Worm (Caenorhabditis elegans) whole organism, late embryonic: ENCODE results near the gene sre-11.

Experiments used
- C08G9.2 ChIP-seq: sonication (generic microtip); optimal IDR thresholded peaks from 2 replicates; lab custom pipeline; 2016; ENCODE audit warnings: mild to moderate bottlenecking, missing genetic modification characterization, moderate library complexity, missing compliant biosample characterization
- K02D7.2 ChIP-seq: sonication (generic microtip); optimal IDR thresholded peaks from 2 replicates; lab custom pipeline; 2017; ENCODE audit warnings: mild to moderate bottlenecking, missing genetic modification characterization, missing compliant biosample characterization
- T23F11.4 ChIP-seq: fragments of 200-800 bp; sonication (Bioruptor generic); optimal IDR thresholded peaks from 2 replicates; lab custom pipeline; 2018; ENCODE audit warnings: mild to moderate bottlenecking, missing genetic modification characterization, missing compliant biosample characterization
- Y22D7AL.16 ChIP-seq: sonication (generic microtip); optimal IDR thresholded peaks from 2 replicates; lab custom pipeline; 2016; ENCODE audit warnings: missing genetic modification characterization, missing compliant biosample characterization
- ahr-1 ChIP-seq: sonication (generic microtip); optimal IDR thresholded peaks from 2 replicates; lab custom pipeline; 2016; ENCODE audit warnings: missing genetic modification characterization, missing compliant biosample characterization
- ceh-14 ChIP-seq: sonication (generic microtip); optimal IDR thresholded peaks from 2 replicates; lab custom pipeline; 2016; ENCODE audit warnings: missing genotype, missing genetic modification characterization, missing compliant biosample characterization
- ceh-18 ChIP-seq: sonication (generic microtip); optimal IDR thresholded peaks from 2 replicates; lab custom pipeline; 2016; ENCODE audit warnings: missing genetic modification characterization, missing compliant biosample characterization
- ceh-19 ChIP-seq: fragments of 200-800 bp; sonication (Bioruptor generic); optimal IDR thresholded peaks from 2 replicates; lab custom pipeline; 2018; ENCODE audit warnings: mild to moderate bottlenecking, missing genetic modification characterization, missing compliant biosample characterization
- ceh-24 ChIP-seq: sonication (generic microtip); optimal IDR thresholded peaks from 2 replicates; lab custom pipeline; 2016; ENCODE audit warnings: mild to moderate bottlenecking, missing genetic modification characterization, missing compliant biosample characterization
- ceh-6 ChIP-seq: fragments of 200-800 bp; sonication (Bioruptor generic); optimal IDR thresholded peaks from 2 replicates; lab custom pipeline; 2018; ENCODE audit warnings: mild to moderate bottlenecking, missing genetic modification characterization, missing compliant biosample characterization
- ceh-9 ChIP-seq: sonication (generic microtip); optimal IDR thresholded peaks from 2 replicates; lab custom pipeline; 2016; ENCODE audit warnings: mild to moderate bottlenecking, missing genetic modification characterization, inconsistent platforms, missing compliant biosample characterization
- che-1 ChIP-seq: sonication (generic microtip); optimal IDR thresholded peaks from 2 replicates; lab custom pipeline; 2016; ENCODE audit warnings: mild to moderate bottlenecking, missing genetic modification characterization, missing compliant biosample characterization
- dve-1 ChIP-seq: sonication (generic microtip); optimal IDR thresholded peaks from 2 replicates; lab custom pipeline; 2017; ENCODE audit warnings: antibody characterized with exemption, mild to moderate bottlenecking, missing genetic modification characterization, missing compliant biosample characterization
- elt-2 ChIP-seq: sonication (generic microtip); optimal IDR thresholded peaks from 2 replicates; lab custom pipeline; 2016; ENCODE audit warnings: missing genetic modification reagents, missing genetic modification characterization, missing compliant biosample characterization
- elt-4 ChIP-seq: sonication (generic microtip); optimal IDR thresholded peaks from 2 replicates; lab custom pipeline; 2016; ENCODE audit warnings: missing genetic modification characterization, missing compliant biosample characterization
- eyg-1 ChIP-seq: sonication (generic microtip); optimal IDR thresholded peaks from 2 replicates; lab custom pipeline; 2016; ENCODE audit warnings: missing genotype, missing genetic modification characterization, missing compliant biosample characterization
- hlh-13 ChIP-seq: fragments of 200-800 bp; sonication (Bioruptor generic); optimal IDR thresholded peaks from 2 replicates; lab custom pipeline; 2018; ENCODE audit warnings: mild to moderate bottlenecking, missing genetic modification characterization, missing compliant biosample characterization
- hlh-15 ChIP-seq: sonication (generic microtip); optimal IDR thresholded peaks from 2 replicates; lab custom pipeline; 2016; ENCODE audit warnings: missing genetic modification characterization, missing compliant biosample characterization
- hlh-30 ChIP-seq: sonication (generic microtip); optimal IDR thresholded peaks from 2 replicates; lab custom pipeline; 2017; ENCODE audit warnings: antibody characterized with exemption, missing genetic modification characterization, missing compliant biosample characterization; ENCODE audit not compliant: insufficient read depth
- madf-2 ChIP-seq: sonication (generic microtip); optimal IDR thresholded peaks from 2 replicates; lab custom pipeline; 2017; ENCODE audit warnings: missing genetic modification characterization, missing compliant biosample characterization
- nfya-1 ChIP-seq: sonication (generic microtip); optimal IDR thresholded peaks from 2 replicates; lab custom pipeline; 2017; ENCODE audit warnings: missing genetic modification characterization, mild to moderate bottlenecking, missing compliant biosample characterization, antibody characterized with exemption, moderate library complexity
- nhr-11 ChIP-seq: fragments of 150-350 bp; optimal IDR thresholded peaks from 2 replicates; lab custom pipeline; 2014; ENCODE audit warnings: missing biosample characterization, missing genetic modification characterization
- nhr-232 ChIP-seq: sonication (generic microtip); optimal IDR thresholded peaks from 2 replicates; lab custom pipeline; 2016; ENCODE audit warnings: missing genetic modification characterization, missing compliant biosample characterization
- npax-4 ChIP-seq: sonication (generic microtip); optimal IDR thresholded peaks from 2 replicates; lab custom pipeline; 2016; ENCODE audit warnings: missing genetic modification characterization, missing compliant biosample characterization
- pag-3 ChIP-seq: sonication (generic microtip); optimal IDR thresholded peaks from 2 replicates; lab custom pipeline; 2016; ENCODE audit warnings: missing compliant biosample characterization, missing genetic modification characterization, borderline replicate concordance
- pat-9 ChIP-seq: fragments of 200-800 bp; sonication (Bioruptor generic); optimal IDR thresholded peaks from 2 replicates; lab custom pipeline; 2018; ENCODE audit warnings: mild to moderate bottlenecking, missing genetic modification characterization, moderate library complexity, missing compliant biosample characterization
- pax-1 ChIP-seq: fragments of 150-350 bp; optimal IDR thresholded peaks from 2 replicates; lab custom pipeline; 2014; ENCODE audit warnings: missing biosample characterization, missing genetic modification characterization
- pros-1 ChIP-seq: fragments of 150-350 bp; optimal IDR thresholded peaks from 2 replicates; lab custom pipeline; 2014; ENCODE audit warnings: missing biosample characterization, missing genetic modification reagents, missing genetic modification characterization
- rnt-1 ChIP-seq: sonication (generic microtip); optimal IDR thresholded peaks from 2 replicates; lab custom pipeline; 2016; ENCODE audit warnings: missing genetic modification characterization, missing compliant biosample characterization
- sdc-2 ChIP-seq: sonication (generic microtip); optimal IDR thresholded peaks from 2 replicates; lab custom pipeline; 2016; ENCODE audit warnings: missing genotype, missing genetic modification characterization, missing compliant biosample characterization
- sox-2 ChIP-seq: fragments of 200-800 bp; sonication (Bioruptor generic); IDR thresholded peaks from 2 replicates; pipeline ENCODE4 v1.3.6; 2022; ENCODE audit warnings: missing genetic modification reagents, missing genetic modification characterization, missing compliant biosample characterization
- syd-9 ChIP-seq: sonication (generic microtip); optimal IDR thresholded peaks from 2 replicates; lab custom pipeline; 2016; ENCODE audit warnings: mild to moderate bottlenecking, missing genetic modification characterization, moderate library complexity, missing compliant biosample characterization
- ttx-3 ChIP-seq: sonication (generic microtip); optimal IDR thresholded peaks from 2 replicates; lab custom pipeline; 2016; ENCODE audit warnings: missing genetic modification reagents, missing genetic modification characterization, missing compliant biosample characterization
- unc-3 ChIP-seq, 2 experiments: fragments of 200-800 bp in 1 of 2; sonication (Bioruptor generic) in 1 of 2; sonication (generic microtip) in 1 of 2; conservative IDR thresholded peaks in 1 of 2; optimal IDR thresholded peaks in 1 of 2; 2 replicates each; pipeline versions ENCODE4 v1.3.6 to Lab custom; 2016 to 2022; ENCODE audit warnings: missing compliant biosample characterization in 2 of 2, missing genetic modification characterization in 2 of 2, missing genetic modification reagents in 1 of 2
- unc-42 ChIP-seq: sonication (generic microtip); optimal IDR thresholded peaks from 2 replicates; lab custom pipeline; 2016; ENCODE audit warnings: missing genotype, missing genetic modification characterization, missing compliant biosample characterization
- unc-55 ChIP-seq: sonication (generic microtip); optimal IDR thresholded peaks from 2 replicates; lab custom pipeline; 2017; ENCODE audit warnings: missing biosample characterization, missing genetic modification reagents, missing genetic modification characterization
- zip-5 ChIP-seq: sonication (generic microtip); optimal IDR thresholded peaks from 2 replicates; lab custom pipeline; 2016; ENCODE audit warnings: missing genetic modification characterization, missing compliant biosample characterization

sre-11 gene

DNA sequence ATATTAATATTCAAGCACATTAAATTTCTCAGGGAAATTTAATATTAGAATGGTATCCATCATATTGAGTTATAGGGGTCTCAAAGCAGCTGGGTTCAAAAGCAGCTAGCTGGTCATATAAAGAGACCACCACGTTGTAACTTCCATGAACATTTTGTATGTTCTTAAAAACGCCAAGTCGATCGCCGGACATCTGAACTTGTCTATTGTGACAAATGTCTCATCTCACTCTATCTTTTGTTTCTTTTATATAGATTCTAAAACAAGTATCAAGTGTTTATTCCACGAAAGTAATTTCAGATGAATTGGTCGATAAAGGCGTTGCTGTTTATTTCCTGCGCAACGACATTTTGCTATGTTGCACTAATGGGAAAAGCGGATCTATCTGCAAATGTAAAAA, 13.1 kb upstream of the sre-11 start, which contains the start of gene ZK105.3:
ZK105.3 (plus strand) TSS at position 301 of the 400 bp plus-strand sequence.
- TF ChIP-seq hlh-15 (tag; lab: Kevin White, UChicago) (no peak), syd-9 (tag; lab: Kevin White, UChicago) (no peak), sdc-2 (no peak), pax-1 (no peak), eyg-1 (tag; lab: Kevin White, UChicago) (no peak), unc-55 (GFP tag; lab: Kevin White, UChicago) (no peak), K02D7.2 (no peak), npax-4 (no peak), nhr-232 (tag; lab: Kevin White, UChicago) (no peak), Y22D7AL.16 (tag; lab: Kevin White, UChicago) (no peak), elt-2 (tag; lab: Kevin White, UChicago) (no peak), ceh-14 (tag; lab: Kevin White, UChicago) (no peak), hlh-13 (GFP tag; lab: Kevin White, UChicago) (no peak), pros-1 (tag; lab: Kevin White, UChicago) (no peak), madf-2 (tag; lab: Kevin White, UChicago) (no peak), che-1 (tag; lab: Kevin White, UChicago) (no peak), ceh-19 (GFP tag; lab: Kevin White, UChicago) (no peak), ceh-9 (tag; lab: Kevin White, UChicago) (no peak), unc-42 (tag; lab: Kevin White, UChicago) (no peak), ceh-6 (no peak)
- TF ChIP-seq, all 69 proteins: peak for 0

DNA sequence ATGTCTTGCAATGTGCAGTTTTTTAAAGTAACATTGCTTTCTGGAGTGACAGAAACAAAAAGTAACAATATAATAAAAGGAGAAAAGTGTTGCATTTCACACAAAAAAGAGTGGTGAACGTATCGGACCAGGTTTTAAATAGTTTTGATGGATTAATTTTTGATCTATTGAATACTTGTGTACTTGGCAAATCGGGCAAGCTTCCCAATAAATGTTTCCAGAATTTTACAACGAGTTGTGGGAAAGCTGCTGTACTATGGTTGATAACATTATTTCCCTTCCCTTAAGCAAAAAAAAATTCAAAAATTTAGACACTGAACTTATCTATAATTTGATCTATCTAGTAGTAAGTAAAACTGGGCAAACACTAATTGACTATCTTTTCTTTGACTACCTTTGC, 9.6 kb upstream of the sre-11 start, which contains the start of gene C12D5.10:
C12D5.10 (minus strand) TSS at position 101 of the 400 bp plus-strand sequence.
- TF ChIP-seq madf-2 (tag; lab: Kevin White, UChicago) (no peak), sox-2 (no peak), ceh-9 (tag; lab: Kevin White, UChicago) (no peak), ceh-6 (no peak), ceh-18 (tag; lab: Kevin White, UChicago) (no peak), T23F11.4 (no peak), npax-4 (no peak), ceh-19 (GFP tag; lab: Kevin White, UChicago) (no peak), pros-1 (tag; lab: Kevin White, UChicago) (no peak), hlh-30 (tag; lab: Kevin White, UChicago) (no peak), hlh-15 (tag; lab: Kevin White, UChicago) (no peak), rnt-1 (no peak), eyg-1 (tag; lab: Kevin White, UChicago) (no peak), elt-4 (tag; lab: Kevin White, UChicago) (no peak), C08G9.2 (no peak)
- TF ChIP-seq, all 69 proteins: peak for 0

DNA sequence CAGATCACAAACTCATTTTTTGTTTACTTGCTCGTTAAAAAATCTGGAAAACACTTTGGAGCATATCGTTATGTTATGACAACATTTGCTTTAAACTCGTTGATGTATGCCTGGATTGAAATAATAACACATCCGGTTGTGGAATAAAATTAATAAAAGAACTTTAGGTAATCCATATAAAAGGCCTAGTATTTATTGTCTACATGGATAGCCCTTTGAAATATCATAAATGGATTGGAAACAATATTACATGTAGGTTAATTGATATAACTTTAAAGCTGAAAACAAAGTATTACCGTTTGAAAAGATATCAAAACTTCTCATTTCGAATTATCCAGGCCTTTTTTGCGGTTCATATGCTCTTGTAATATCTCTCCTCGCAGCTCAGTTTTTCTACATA, 6.9 kb upstream of the sre-11 start:
- TF ChIP-seq zip-5 (tag; lab: Kevin White, UChicago): no peak
- TF ChIP-seq dve-1: no peak
- no peak for TF ChIP-seq ahr-1 (tag; lab: Kevin White, UChicago)
- TF ChIP-seq nfya-1: no peak
- TF ChIP-seq che-1 (tag; lab: Kevin White, UChicago): no peak
- TF ChIP-seq ceh-24 (tag; lab: Kevin White, UChicago): no peak
- TF ChIP-seq, all 69 proteins: peak for 0

DNA sequence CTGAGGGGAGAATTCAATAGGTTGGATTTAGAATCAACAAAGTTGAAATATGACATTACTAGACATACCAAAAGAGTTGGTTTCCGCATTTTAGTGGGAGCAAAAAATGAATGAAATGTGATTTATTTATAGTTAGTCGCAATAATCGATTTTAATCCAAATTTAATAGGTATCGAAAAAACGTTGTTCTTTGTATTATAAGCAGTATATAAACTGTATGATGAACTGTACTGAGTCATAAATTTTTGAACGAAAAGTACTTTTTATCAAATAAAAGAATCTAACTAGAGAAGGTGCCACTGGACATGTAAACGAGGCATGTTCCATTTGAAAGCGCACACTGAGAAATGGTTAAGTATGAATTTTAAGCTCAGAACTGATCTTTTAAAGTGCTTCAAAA, 6.1 kb upstream of the sre-11 start, which contains the start of gene C12D5.9:
C12D5.9 (minus strand) TSS at position 101 of the 400 bp plus-strand sequence.
- TF ChIP-seq pag-3 (tag; lab: Kevin White, UChicago) (no peak), pat-9 (tag; lab: Kevin White, UChicago) (no peak), C08G9.2 (no peak), madf-2 (tag; lab: Kevin White, UChicago) (no peak), unc-3 (GFP tag; conservative IDR thresholded peaks at IDR 0.05; lab: Robert Waterston, UW) (no peak), unc-3 (tag; optimal IDR thresholded peaks at IDR 0.05; lab: Kevin White, UChicago) (no peak), ttx-3 (tag; lab: Kevin White, UChicago) (no peak), sdc-2 (no peak), unc-42 (tag; lab: Kevin White, UChicago) (no peak), nhr-11 (tag; lab: Kevin White, UChicago) (no peak)
